Worm (Caenorhabditis elegans) whole organism, mixed stage, embryonic: ENCODE results near the gene ZK418.11.

Source experiments
- M03D4.4 ChIP-seq: sonication (generic microtip); optimal IDR thresholded peaks from 2 replicates; lab custom pipeline; 2017; ENCODE audit warnings: mild to moderate bottlenecking, missing genetic modification characterization, missing compliant biosample characterization
- bed-3 ChIP-seq: fragments of 200-800 bp; sonication (Bioruptor generic); optimal IDR thresholded peaks from 3 replicates; lab custom pipeline; 2018; ENCODE audit warnings: mild to moderate bottlenecking, missing genetic modification characterization, moderate library complexity, missing compliant biosample characterization
- blmp-1 ChIP-seq: fragments of 150-350 bp; optimal IDR thresholded peaks from 2 replicates; lab custom pipeline; 2014; ENCODE audit warnings: missing biosample characterization, missing genetic modification characterization
- ceh-39 ChIP-seq: fragments of 150-350 bp; optimal IDR thresholded peaks from 2 replicates; lab custom pipeline; 2014; ENCODE audit warnings: missing biosample characterization, missing genetic modification characterization
- ceh-43 ChIP-seq: fragments of 200-800 bp; sonication (Bioruptor generic); optimal IDR thresholded peaks from 2 replicates; lab custom pipeline; 2018; ENCODE audit warnings: mild to moderate bottlenecking, missing genetic modification characterization, moderate library complexity, missing compliant biosample characterization
- cnd-1 ChIP-seq: fragments of 200-800 bp; sonication (Bioruptor generic); optimal IDR thresholded peaks from 2 replicates; lab custom pipeline; 2018; ENCODE audit warnings: mild to moderate bottlenecking, missing genetic modification characterization, missing compliant biosample characterization
- drap-1 ChIP-seq: fragments of 200-800 bp; sonication (Bioruptor generic); optimal IDR thresholded peaks from 3 replicates; lab custom pipeline; 2018; ENCODE audit warnings: mild to moderate bottlenecking, missing genetic modification characterization, missing compliant biosample characterization
- elt-3 ChIP-seq: fragments of 150-350 bp; optimal IDR thresholded peaks from 2 replicates; lab custom pipeline; 2014; ENCODE audit warnings: missing biosample characterization, missing genetic modification characterization
- flh-1 ChIP-seq: fragments of 200-800 bp; sonication (Bioruptor generic); optimal IDR thresholded peaks from 2 replicates; lab custom pipeline; 2018; ENCODE audit warnings: mild to moderate bottlenecking, missing genetic modification characterization, moderate library complexity, missing compliant biosample characterization
- ham-2 ChIP-seq: fragments of 200-800 bp; sonication (Bioruptor generic); optimal IDR thresholded peaks from 2 replicates; lab custom pipeline; 2018; ENCODE audit warnings: mild to moderate bottlenecking, missing genetic modification characterization, missing compliant biosample characterization
- hlh-1 ChIP-seq: fragments of 150-350 bp; optimal IDR thresholded peaks from 2 replicates; lab custom pipeline; 2014; ENCODE audit warnings: missing biosample characterization, missing genetic modification reagents, missing genetic modification characterization
- lin-32 ChIP-seq: fragments of 200-800 bp; sonication (Bioruptor generic); optimal IDR thresholded peaks from 2 replicates; lab custom pipeline; 2018; ENCODE audit warnings: mild to moderate bottlenecking, missing genetic modification characterization, missing compliant biosample characterization
- mab-5 ChIP-seq: fragments of 150-350 bp; optimal IDR thresholded peaks from 2 replicates; lab custom pipeline; 2014; ENCODE audit warnings: missing biosample characterization, missing genetic modification characterization
- mep-1 ChIP-seq: fragments of 150-350 bp; optimal IDR thresholded peaks from 2 replicates; lab custom pipeline; 2017; ENCODE audit warnings: missing biosample characterization, missing genetic modification reagents, missing genetic modification characterization, inconsistent platforms
- mls-2 ChIP-seq: sonication (generic microtip); optimal IDR thresholded peaks from 2 replicates; lab custom pipeline; 2016; ENCODE audit warnings: mild to moderate bottlenecking, missing genetic modification characterization, moderate library complexity, missing compliant biosample characterization
- nhr-237 ChIP-seq: fragments of 150-350 bp; optimal IDR thresholded peaks from 2 replicates; lab custom pipeline; 2014; ENCODE audit warnings: missing biosample characterization, missing genetic modification characterization
- nhr-76 ChIP-seq: sonication (generic microtip); optimal IDR thresholded peaks from 2 replicates; lab custom pipeline; 2017; ENCODE audit warnings: missing biosample characterization, missing genetic modification characterization
- pha-4 ChIP-seq: fragments of 150-350 bp; optimal IDR thresholded peaks from 2 replicates; lab custom pipeline; 2018; ENCODE audit warnings: missing biosample characterization, missing genetic modification reagents, missing genetic modification characterization
- sem-2 ChIP-seq: fragments of 200-800 bp; sonication (Bioruptor generic); optimal IDR thresholded peaks from 2 replicates; lab custom pipeline; 2018; ENCODE audit warnings: mild to moderate bottlenecking, missing genetic modification characterization, missing compliant biosample characterization
- snpc-4 ChIP-seq: fragments of 150-350 bp; optimal IDR thresholded peaks from 2 replicates; lab custom pipeline; 2014; ENCODE audit warnings: missing biosample characterization, missing genetic modification characterization
- tbx-8 ChIP-seq: fragments of 200-800 bp; sonication (Bioruptor generic); optimal IDR thresholded peaks from 2 replicates; lab custom pipeline; 2018; ENCODE audit warnings: mild to moderate bottlenecking, missing genetic modification characterization, moderate library complexity, missing compliant biosample characterization
- unc-120 ChIP-seq: sonication (generic microtip); optimal IDR thresholded peaks from 2 replicates; lab custom pipeline; 2017; ENCODE audit warnings: missing genetic modification characterization, missing compliant biosample characterization; ENCODE audit not compliant: poor library complexity, severe bottlenecking
- unc-62 ChIP-seq: fragments of 150-350 bp; optimal IDR thresholded peaks from 2 replicates; lab custom pipeline; 2014; ENCODE audit warnings: missing biosample characterization, missing genetic modification reagents, missing genetic modification characterization
- zip-8 ChIP-seq: fragments of 150-350 bp; optimal IDR thresholded peaks from 2 replicates; lab custom pipeline; 2014; ENCODE audit warnings: missing biosample characterization, missing genetic modification characterization

The ZK418.11 gene

ce11 chrIII:7146341-7146740 is 46.3 kb downstream of the ZK418.11 start:
- TF ChIP-seq hlh-1: no peak
- no peak for TF ChIP-seq nhr-76 (tag; lab: Kevin White, UChicago)
- no peak for TF ChIP-seq tbx-8
- no peak for TF ChIP-seq snpc-4 (tag; lab: Kevin White, UChicago)
- no peak for TF ChIP-seq mls-2 (tag; lab: Kevin White, UChicago)
- TF ChIP-seq, all 35 proteins: peak for 0

ce11 chrIII:7148191-7148590 is 48.1 kb downstream of the ZK418.11 start:
- TF ChIP-seq ham-2 (GFP tag; lab: Kevin White, UChicago) (no peak), sem-2 (GFP tag; lab: Kevin White, UChicago) (no peak), drap-1 (GFP tag; lab: Kevin White, UChicago) (no peak), flh-1 (no peak), lin-32 (GFP tag; lab: Kevin White, UChicago) (no peak), unc-120 (tag; lab: Kevin White, UChicago) (no peak), unc-62 (GFP tag; lab: Kevin White, UChicago) (no peak), ceh-39 (no peak), zip-8 (tag; lab: Kevin White, UChicago) (no peak), M03D4.4 (no peak), nhr-237 (tag; lab: Kevin White, UChicago) (no peak), bed-3 (GFP tag; lab: Kevin White, UChicago) (no peak), elt-3 (tag; lab: Kevin White, UChicago) (no peak), blmp-1 (tag; lab: Kevin White, UChicago) (no peak), pha-4 (tag; lab: Kevin White, UChicago) (no peak), mep-1 (tag; lab: Kevin White, UChicago) (no peak), ceh-43 (GFP tag; lab: Kevin White, UChicago) (no peak)

- TF ChIP-seq nhr-76 (tag; lab: Kevin White, UChicago) (no peak), mab-5 (no peak), unc-62 (GFP tag; lab: Kevin White, UChicago) (no peak), snpc-4 (tag; lab: Kevin White, UChicago) (no peak), pha-4 (tag; lab: Kevin White, UChicago) (no peak), tbx-8 (no peak), cnd-1 (no peak), bed-3 (GFP tag; lab: Kevin White, UChicago) (no peak), drap-1 (GFP tag; lab: Kevin White, UChicago) (no peak), hlh-1 (no peak)
These were observed 50.1 kb downstream of the ZK418.11 start for ce11 chrIII:7150162-7150561.
